Fruit fly (Drosophila melanogaster) whole organism, wandering third instar larva: ENCODE data around the gene Mesh1.

ENCODE experiments used
- Abd-B ChIP-seq: fragments of >200 bp; optimal IDR thresholded peaks from 2 replicates; lab custom pipeline; 2017; ENCODE audit warnings: missing biosample characterization, missing genetic modification characterization
- CG32264 ChIP-seq: fragments of 200-800 bp; sonication (Bioruptor generic); optimal IDR thresholded peaks from 2 replicates; lab custom pipeline; 2016; ENCODE audit warnings: missing biosample characterization, missing genetic modification characterization
- CG9705 ChIP-seq: fragments of 200-800 bp; sonication (Bioruptor generic); optimal IDR thresholded peaks from 2 replicates; lab custom pipeline; 2018; ENCODE audit warnings: missing biosample characterization, mild to moderate bottlenecking, missing genetic modification characterization
- CrebA ChIP-seq: fragments of 200-800 bp; sonication (Bioruptor generic); optimal IDR thresholded peaks from 2 replicates; lab custom pipeline; 2016; ENCODE audit warnings: missing biosample characterization, mild to moderate bottlenecking, missing genetic modification characterization, borderline replicate concordance
- Dfd ChIP-seq: fragments of >200 bp; optimal IDR thresholded peaks from 2 replicates; lab custom pipeline; 2017; ENCODE audit warnings: missing biosample characterization, missing genetic modification characterization
- Dif ChIP-seq: fragments of 200-275, 200-300 bp; sonication (Bioruptor generic); optimal IDR thresholded peaks from 2 replicates; lab custom pipeline; 2018; ENCODE audit warnings: missing biosample characterization, missing genetic modification characterization; ENCODE audit not compliant: partially characterized antibody
- GATAd ChIP-seq: sonication (Bioruptor generic); optimal IDR thresholded peaks from 2 replicates; lab custom pipeline; 2016; ENCODE audit warnings: missing biosample characterization, missing genetic modification characterization
- Hnf4 ChIP-seq: fragments of 200-800 bp; sonication (Bioruptor generic); optimal IDR thresholded peaks from 2 replicates; lab custom pipeline; 2016; ENCODE audit warnings: missing biosample characterization, mild to moderate bottlenecking, missing genetic modification characterization
- Hr78 ChIP-seq: fragments of >200 bp; optimal IDR thresholded peaks from 2 replicates; lab custom pipeline; 2017; ENCODE audit warnings: missing biosample characterization, missing genetic modification characterization
- Hr83 ChIP-seq: fragments of 200-300 bp; sonication (Bioruptor generic); optimal IDR thresholded peaks from 2 replicates; lab custom pipeline; 2016; ENCODE audit warnings: missing biosample characterization, mild to moderate bottlenecking, missing genetic modification characterization, moderate library complexity; ENCODE audit not compliant: poor library complexity, severe bottlenecking
- Jra ChIP-seq: sonication (Bioruptor generic); optimal IDR thresholded peaks from 2 replicates; lab custom pipeline; 2016; ENCODE audit warnings: missing biosample characterization, missing genetic modification characterization
- Mio ChIP-seq: sonication (Bioruptor generic); optimal IDR thresholded peaks from 2 replicates; lab custom pipeline; 2016; ENCODE audit warnings: missing biosample characterization, missing genetic modification characterization
- Myc ChIP-seq: fragments of >200 bp; optimal IDR thresholded peaks from 2 replicates; lab custom pipeline; 2017
- N ChIP-seq: fragments of >200 bp; optimal IDR thresholded peaks from 2 replicates; lab custom pipeline; 2018; ENCODE audit warnings: missing biosample characterization, missing external identifiers, missing genetic modification characterization
- OdsH ChIP-seq: fragments of 200-800 bp; sonication (Bioruptor generic); optimal IDR thresholded peaks from 2 replicates; lab custom pipeline; 2016; ENCODE audit warnings: missing biosample characterization, mild to moderate bottlenecking, missing genetic modification characterization
- Rel ChIP-seq, 2 experiments: fragments of 200-800 bp; sonication (Bioruptor generic) in 1 of 2; optimal IDR thresholded peaks; 2 replicates in 1 of 2; 3 replicates in 1 of 2; lab custom pipeline; 2016 to 2019; ENCODE audit warnings: mild to moderate bottlenecking in 2 of 2, missing biosample characterization in 2 of 2, missing genetic modification characterization in 2 of 2, moderate library complexity in 1 of 2
- Sp1 ChIP-seq: fragments of 200-800 bp; sonication (Bioruptor generic); optimal IDR thresholded peaks from 3 replicates; lab custom pipeline; 2019; ENCODE audit warnings: missing biosample characterization, mild to moderate bottlenecking, missing genetic modification characterization, moderate library complexity
- Vsx2 ChIP-seq: fragments of 200-300, 225-300 bp; sonication (Bioruptor generic); optimal IDR thresholded peaks from 2 replicates; lab custom pipeline; 2018; ENCODE audit warnings: missing biosample characterization, missing genetic modification characterization; ENCODE audit not compliant: partially characterized antibody
- br ChIP-seq: fragments of 200-800 bp; sonication (Bioruptor generic); optimal IDR thresholded peaks from 2 replicates; lab custom pipeline; 2016; ENCODE audit warnings: missing biosample characterization, missing genetic modification characterization
- brk ChIP-seq: fragments of 200-800 bp; sonication (Bioruptor generic); optimal IDR thresholded peaks from 2 replicates; lab custom pipeline; 2016; ENCODE audit warnings: missing biosample characterization, mild to moderate bottlenecking, missing genetic modification characterization
- dmrt93B ChIP-seq: fragments of 200-800 bp; sonication (Bioruptor generic); optimal IDR thresholded peaks from 2 replicates; lab custom pipeline; 2018; ENCODE audit warnings: missing biosample characterization, mild to moderate bottlenecking, missing genetic modification characterization
- dsf ChIP-seq: sonication (Bioruptor generic); optimal IDR thresholded peaks from 2 replicates; lab custom pipeline; 2016; ENCODE audit warnings: missing biosample characterization, missing genetic modification characterization, borderline replicate concordance
- ey ChIP-seq: fragments of 200-800 bp; sonication (Bioruptor generic); optimal IDR thresholded peaks from 2 replicates; lab custom pipeline; 2016; ENCODE audit warnings: missing biosample characterization, missing genetic modification characterization
- foxo ChIP-seq, 2 experiments: fragments of 200-800 bp; sonication (Bioruptor generic); optimal IDR thresholded peaks; 2 replicates in 1 of 2; 3 replicates in 1 of 2; lab custom pipeline; 2016 to 2017; ENCODE audit warnings: missing biosample characterization in 2 of 2, missing genetic modification characterization in 2 of 2
- h ChIP-seq: fragments of 200-800 bp; sonication (Bioruptor generic); optimal IDR thresholded peaks from 3 replicates; lab custom pipeline; 2016; ENCODE audit warnings: missing biosample characterization, mild to moderate bottlenecking, missing genetic modification characterization
- jim ChIP-seq: fragments of 175-275, 200-325 bp; sonication (Bioruptor generic); optimal IDR thresholded peaks from 2 replicates; lab custom pipeline; 2016; ENCODE audit warnings: missing biosample characterization, mild to moderate bottlenecking, missing genetic modification characterization
- pan ChIP-seq: fragments of >200 bp; optimal IDR thresholded peaks from 2 replicates; lab custom pipeline; 2017
- psq ChIP-seq: fragments of 200-800 bp; sonication (Bioruptor generic); optimal IDR thresholded peaks from 3 replicates; lab custom pipeline; 2017; ENCODE audit warnings: missing biosample characterization, mild to moderate bottlenecking, missing genetic modification characterization, moderate library complexity
- rgr ChIP-seq: fragments of 200-800 bp; sonication (Bioruptor generic); optimal IDR thresholded peaks from 3 replicates; lab custom pipeline; 2016; ENCODE audit warnings: missing biosample characterization, mild to moderate bottlenecking, missing genetic modification characterization
- tai ChIP-seq: sonication (Bioruptor generic); optimal IDR thresholded peaks from 2 replicates; lab custom pipeline; 2016; ENCODE audit warnings: missing biosample characterization, missing genetic modification characterization
- usp ChIP-seq: fragments of >200 bp; optimal IDR thresholded peaks from 2 replicates; lab custom pipeline; 2017; ENCODE audit warnings: missing biosample characterization, missing genetic modification characterization
- woc ChIP-seq: sonication (Bioruptor generic); optimal IDR thresholded peaks from 2 replicates; lab custom pipeline; 2016; ENCODE audit warnings: missing biosample characterization, mild to moderate bottlenecking, missing genetic modification characterization

Mesh1 gene

DNA sequence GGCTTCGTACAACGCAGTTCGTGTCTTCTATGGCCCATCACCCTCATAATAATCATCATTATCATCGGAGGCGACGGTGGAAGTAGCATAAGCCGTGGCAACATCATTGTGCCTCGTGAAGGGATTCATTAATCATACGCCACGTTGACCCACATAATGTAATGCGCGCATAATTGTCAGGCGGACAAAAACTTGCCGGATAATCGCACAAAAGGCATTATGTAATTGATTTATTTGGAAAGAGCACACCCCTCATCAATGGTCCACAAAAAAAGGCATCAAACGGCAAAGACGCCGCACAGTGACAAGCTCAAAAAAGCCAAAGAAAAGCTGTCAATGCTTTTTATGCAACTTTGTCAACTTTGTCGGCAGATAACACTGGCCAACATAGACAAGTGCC is 4.0 kb downstream of the Mesh1 start:
- TF ChIP-seq Jra (no peak), foxo (GFP tag; optimal IDR thresholded peaks at IDR 0.05; lab: Kevin White, UChicago) (no peak), jim (GFP tag; lab: Kevin White, UChicago) (no peak), Hr78 (no peak), Hr83 (GFP tag; lab: Kevin White, UChicago) (no peak), CrebA (GFP tag; lab: Kevin White, UChicago) (no peak), usp (GFP tag; lab: Kevin White, UChicago) (no peak)

DNA sequence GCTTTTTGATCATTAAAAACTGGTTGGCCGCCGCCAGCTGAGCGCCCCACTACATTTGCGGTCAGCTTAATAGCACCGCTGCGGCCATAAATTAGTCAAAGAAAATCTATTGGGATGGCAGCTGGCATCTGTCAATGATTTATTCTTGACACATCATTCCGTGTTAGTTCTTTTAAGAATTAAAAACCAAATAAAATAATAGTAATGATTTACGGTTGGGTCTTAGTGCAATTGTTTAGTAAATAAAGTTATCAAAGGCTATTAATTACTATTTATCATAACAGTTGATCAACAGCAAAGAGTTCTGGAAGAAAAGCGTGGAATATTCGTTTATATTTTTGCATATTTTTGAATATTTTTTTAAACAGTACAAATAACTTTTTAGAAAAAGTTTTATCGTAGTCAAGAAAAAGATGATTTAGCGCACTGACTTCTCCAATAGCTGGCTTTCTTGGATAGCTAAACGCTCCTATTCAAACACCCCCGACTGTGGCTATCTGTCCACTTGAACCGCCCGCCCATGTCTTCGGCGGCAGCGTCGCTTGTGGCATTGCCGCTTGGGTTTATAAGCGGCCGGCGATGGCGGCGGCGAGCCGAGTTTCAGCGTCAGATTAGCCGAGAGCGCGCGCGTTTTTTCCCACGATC is 5.2 kb downstream of the Mesh1 start, which contains the start of gene CG14515:
TSS of gene CG14515 (plus strand) at position 590 of the 645 bp plus-strand sequence.
- TF ChIP-seq Vsx2 (GFP tag; lab: Kevin White, UChicago) (no peak), woc (GFP tag; lab: Kevin White, UChicago) (no peak), Dif (GFP tag; lab: Kevin White, UChicago) (no peak), Rel (GFP tag; optimal IDR thresholded peaks at IDR 0.05; lab: Kevin White, UChicago) (no peak), Rel (tag; optimal IDR thresholded peaks at IDR 0.05; lab: Kevin White, UChicago) (no peak), brk (GFP tag; lab: Kevin White, UChicago) (no peak), psq (GFP tag; lab: Kevin White, UChicago) (no peak), br (GFP tag; lab: Kevin White, UChicago) (no peak), dsf (GFP tag; lab: Kevin White, UChicago) (no peak), Hnf4 (GFP tag; lab: Kevin White, UChicago) (no peak), GATAd (GFP tag; lab: Kevin White, UChicago) (no peak), h (GFP tag; lab: Kevin White, UChicago) (no peak), OdsH (no peak), CG32264 (GFP tag; lab: Kevin White, UChicago) (no peak), Sp1 (GFP tag; lab: Kevin White, UChicago) (no peak)

DNA sequence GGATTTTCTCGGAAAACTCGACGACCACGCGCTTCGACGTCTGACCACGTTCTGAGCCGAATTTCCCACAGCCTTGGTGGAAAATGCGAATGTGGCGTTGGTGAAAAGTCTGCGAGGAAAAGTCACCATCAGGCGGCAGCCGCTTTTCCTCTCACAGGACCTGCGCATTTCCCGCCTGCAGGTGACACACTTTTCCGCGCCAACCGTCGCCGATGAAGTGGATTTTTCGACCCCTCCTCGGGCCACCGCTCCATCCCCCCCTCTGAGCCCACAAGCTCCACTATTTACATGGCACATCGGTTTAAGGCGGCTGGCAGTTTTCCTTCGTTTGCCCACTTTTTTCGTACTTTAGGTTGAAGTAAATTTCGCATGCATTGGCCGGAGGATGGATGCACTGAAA is 7.4 kb downstream of the Mesh1 start, which contains the start of gene jus:
TSS of gene jus (minus strand) at position 38 of the 400 bp plus-strand sequence.
- TF ChIP-seq br (GFP tag; lab: Kevin White, UChicago) (no peak), CrebA (GFP tag; lab: Kevin White, UChicago) (no peak), Hnf4 (GFP tag; lab: Kevin White, UChicago) (no peak), pan (lab: Kevin White, UChicago) (no peak), Myc (lab: Kevin White, UChicago) (no peak), psq (GFP tag; lab: Kevin White, UChicago) (no peak), h (GFP tag; lab: Kevin White, UChicago) (no peak), woc (GFP tag; lab: Kevin White, UChicago) (no peak), Mio (GFP tag; lab: Kevin White, UChicago) (no peak), Sp1 (GFP tag; lab: Kevin White, UChicago) (no peak), tai (GFP tag; lab: Kevin White, UChicago) (no peak), dsf (GFP tag; lab: Kevin White, UChicago) (no peak), rgr (GFP tag; lab: Kevin White, UChicago) (no peak), GATAd (GFP tag; lab: Kevin White, UChicago) (no peak), ey (GFP tag; lab: Kevin White, UChicago) (no peak), usp (GFP tag; lab: Kevin White, UChicago) (no peak), Jra (no peak), Hr83 (GFP tag; lab: Kevin White, UChicago) (no peak), Abd-B (GFP tag; lab: Kevin White, UChicago) (no peak), N (GFP tag; lab: Kevin White, UChicago) (no peak)

dm6 chr3R:29190984-29191383 is 11.3 kb downstream of the Mesh1 start:
- no peak for TF ChIP-seq Dfd
- TF ChIP-seq br (GFP tag; lab: Kevin White, UChicago) = no peak
- no peak for TF ChIP-seq OdsH
- TF ChIP-seq CG9705 (GFP tag; lab: Kevin White, UChicago) = no peak
- no peak for TF ChIP-seq CrebA (GFP tag; lab: Kevin White, UChicago)
- no peak for TF ChIP-seq dmrt93B (GFP tag; lab: Kevin White, UChicago)
- TF ChIP-seq tai (GFP tag; lab: Kevin White, UChicago) = no peak
- no peak for TF ChIP-seq Mio (GFP tag; lab: Kevin White, UChicago)
- TF ChIP-seq Hr78 = no peak
- no peak for TF ChIP-seq jim (GFP tag; lab: Kevin White, UChicago)
- TF ChIP-seq foxo (GFP tag; optimal IDR thresholded peaks at IDR 0.05; lab: Kevin White, UChicago) = no peak
- TF ChIP-seq Abd-B (GFP tag; lab: Kevin White, UChicago) = no peak
- TF ChIP-seq Rel (GFP tag; optimal IDR thresholded peaks at IDR 0.05; lab: Kevin White, UChicago) = no peak
- TF ChIP-seq Rel (tag; optimal IDR thresholded peaks at IDR 0.05; lab: Kevin White, UChicago) = no peak
- TF ChIP-seq woc (GFP tag; lab: Kevin White, UChicago) = no peak
- no peak for TF ChIP-seq dsf (GFP tag; lab: Kevin White, UChicago)
- TF ChIP-seq, all 38 proteins: peak for 0
